Worm (Caenorhabditis elegans) whole organism, mixed stage, embryonic: ENCODE measurements around the gene fbxa-62.

Source experiments
- M03D4.4 ChIP-seq: sonication (generic microtip); optimal IDR thresholded peaks from 2 replicates; lab custom pipeline; 2017; ENCODE audit warnings: mild to moderate bottlenecking, missing genetic modification characterization, missing compliant biosample characterization
- blmp-1 ChIP-seq: fragments of 150-350 bp; optimal IDR thresholded peaks from 2 replicates; lab custom pipeline; 2014; ENCODE audit warnings: missing biosample characterization, missing genetic modification characterization
- elt-1 ChIP-seq: sonication (generic microtip); optimal IDR thresholded peaks from 2 replicates; lab custom pipeline; 2017; ENCODE audit warnings: missing genetic modification characterization, mild to moderate bottlenecking, missing compliant biosample characterization, antibody characterized with exemption, moderate library complexity, borderline replicate concordance; ENCODE audit not compliant: insufficient read depth
- elt-3 ChIP-seq: fragments of 150-350 bp; optimal IDR thresholded peaks from 2 replicates; lab custom pipeline; 2014; ENCODE audit warnings: missing biosample characterization, missing genetic modification characterization
- lin-13 ChIP-seq: fragments of 150-350 bp; optimal IDR thresholded peaks from 2 replicates; lab custom pipeline; 2014; ENCODE audit warnings: missing biosample characterization, missing genetic modification characterization
- pha-4 ChIP-seq: fragments of 150-350 bp; optimal IDR thresholded peaks from 2 replicates; lab custom pipeline; 2018; ENCODE audit warnings: missing biosample characterization, missing genetic modification reagents, missing genetic modification characterization
- snpc-4 ChIP-seq: fragments of 150-350 bp; optimal IDR thresholded peaks from 2 replicates; lab custom pipeline; 2014; ENCODE audit warnings: missing biosample characterization, missing genetic modification characterization
- sptf-1 ChIP-seq: sonication (generic microtip); optimal IDR thresholded peaks from 2 replicates; lab custom pipeline; 2017; ENCODE audit warnings: mild to moderate bottlenecking, missing genetic modification characterization, moderate library complexity, missing compliant biosample characterization
- unc-39 ChIP-seq: fragments of 150-350 bp; optimal IDR thresholded peaks from 2 replicates; lab custom pipeline; 2014; ENCODE audit warnings: missing biosample characterization, missing genetic modification characterization
- unc-62 ChIP-seq: fragments of 150-350 bp; optimal IDR thresholded peaks from 2 replicates; lab custom pipeline; 2014; ENCODE audit warnings: missing biosample characterization, missing genetic modification reagents, missing genetic modification characterization
- ztf-11 ChIP-seq: fragments of 150-350 bp; optimal IDR thresholded peaks from 2 replicates; lab custom pipeline; 2014; ENCODE audit warnings: missing biosample characterization, missing genetic modification characterization

ce11 chrIII:2205155-2205554 lies 22.4 kb upstream of the fbxa-62 start:
- no peak for TF ChIP-seq unc-62 (GFP tag; lab: Kevin White, UChicago)
- no peak for TF ChIP-seq pha-4 (tag; lab: Kevin White, UChicago)
- TF ChIP-seq unc-39 (tag; lab: Kevin White, UChicago): no peak
- TF ChIP-seq lin-13 (tag; lab: Kevin White, UChicago): no peak
- TF ChIP-seq ztf-11: no peak
- no peak for TF ChIP-seq snpc-4 (tag; lab: Kevin White, UChicago)
- no peak for TF ChIP-seq blmp-1 (tag; lab: Kevin White, UChicago)
- TF ChIP-seq M03D4.4 (tag; lab: Kevin White, UChicago): no peak
- no peak for TF ChIP-seq elt-3 (tag; lab: Kevin White, UChicago)
- TF ChIP-seq sptf-1 (tag; lab: Kevin White, UChicago): no peak
- no peak for TF ChIP-seq elt-1 (tag; lab: Kevin White, UChicago)
